Worm (Caenorhabditis elegans): Measurements from ENCODE around the gene col-148.

Gene col-148

DNA sequence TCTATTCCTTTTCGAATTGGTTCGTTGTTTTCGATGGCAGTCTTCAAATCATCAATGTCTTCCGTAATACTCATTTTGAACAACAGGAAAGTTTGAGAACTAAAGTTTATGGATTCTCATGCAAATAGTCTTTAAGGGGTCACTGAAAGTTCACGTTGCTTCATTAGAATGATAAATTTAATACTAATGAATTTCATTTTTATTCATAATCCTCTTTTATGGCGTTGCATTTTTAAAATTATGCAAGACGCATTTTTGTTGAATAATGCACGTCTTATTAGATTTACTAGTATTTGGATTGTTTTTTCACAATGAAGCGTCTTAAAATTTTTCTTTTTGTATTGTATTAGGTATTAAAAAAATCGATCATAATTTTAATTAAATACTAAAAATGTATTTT lies 1.6 kb downstream of the col-148 start, which contains the start of gene C12D8.9:
C12D8.9 (minus strand) TSS at position 101 of the 400 bp plus-strand sequence.
- TF ChIP-seq T20F7.1 (GFP tag; optimal IDR thresholded peaks at IDR 0.05) (no peak), Y48G9A.11 (GFP tag; IDR thresholded peaks at IDR 0.05) (no peak), unc-62 (GFP tag; optimal IDR thresholded peaks at IDR 0.05 in 1 of 2) (peak in 1 of 2 experiments; percentile 24), unc-62 (tag; optimal IDR thresholded peaks at IDR 0.05) (no peak), F44E2.7 (GFP tag; IDR thresholded peaks at IDR 0.05) (no peak)

ce11 chrV:10244018-10244720 lies 2.6 kb downstream of the col-148 start:
- peak; percentile 20 for TF ChIP-seq hlh-30 (tag; optimal IDR thresholded peaks at IDR 0.05; ENCODE audit: insufficient read depth)
- TF ChIP-seq zfp-3 (GFP tag; conservative IDR thresholded peaks at IDR 0.05), result no peak
- no peak for TF ChIP-seq tag-97 (GFP tag; IDR thresholded peaks at IDR 0.05)
- TF ChIP-seq dmd-6 (GFP tag; IDR thresholded peaks at IDR 0.05), result peak; percentile 18; the same call in 1 of the 2 replicates
- TF ChIP-seq daf-16 (GFP tag; optimal IDR thresholded peaks at IDR 0.05), result no peak
- peak; percentile 73 for TF ChIP-seq daf-16 (tag; optimal IDR thresholded peaks at IDR 0.05)
- TF ChIP-seq mdl-1 (tag; optimal IDR thresholded peaks at IDR 0.05), result peak in 1 of 2 experiments; percentile 5
- TF ChIP-seq pqm-1 (tag; optimal IDR thresholded peaks at IDR 0.05), result peak; percentile 50
- no peak for TF ChIP-seq zip-11 (GFP tag; IDR thresholded peaks at IDR 0.05)
- peak; percentile 86 for TF ChIP-seq php-3 (GFP tag; IDR thresholded peaks at IDR 0.05)
- no peak for TF ChIP-seq dpl-1 (GFP tag; optimal IDR thresholded peaks at IDR 0.05)
- peak; percentile 67 for TF ChIP-seq nhr-28 (tag; optimal IDR thresholded peaks at IDR 0.05)
- peak; percentile 57 for TF ChIP-seq dve-1 (tag; optimal IDR thresholded peaks at IDR 0.05; ENCODE audit: insufficient read depth)
- no peak for TF ChIP-seq attf-4 (tag; optimal IDR thresholded peaks at IDR 0.05)
- peak; percentile 34 for TF ChIP-seq hlh-11 (tag; optimal IDR thresholded peaks at IDR 0.05)
- no peak for TF ChIP-seq nhr-102 (tag; optimal IDR thresholded peaks at IDR 0.05)

DNA sequence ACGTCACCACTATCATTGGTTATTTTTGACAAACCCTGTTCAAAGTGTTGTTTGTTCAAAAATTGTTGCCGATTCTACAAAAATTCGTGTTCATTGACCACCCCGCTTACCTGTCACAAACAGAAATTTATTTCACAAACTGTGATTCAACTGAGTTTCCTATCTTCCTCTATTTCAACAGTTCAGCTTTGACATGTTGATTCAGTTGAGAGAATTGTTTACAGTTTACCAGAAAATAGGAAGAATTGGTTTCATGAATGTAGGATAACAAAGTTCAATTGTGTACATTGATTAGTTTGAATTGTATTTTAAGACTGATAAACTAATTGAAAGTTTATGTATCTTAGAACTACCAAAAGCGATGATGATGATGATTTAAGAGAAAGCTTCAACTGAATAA lies 4.1 kb downstream of the col-148 start:
- TF ChIP-seq daf-16 (GFP tag; optimal IDR thresholded peaks at IDR 0.05), result no peak
- peak; percentile 100 for TF ChIP-seq daf-16 (tag; optimal IDR thresholded peaks at IDR 0.05)
- no peak for TF ChIP-seq dmd-9 (GFP tag; IDR thresholded peaks at IDR 0.05)
- no peak for TF ChIP-seq ctbp-1 (GFP tag; IDR thresholded peaks at IDR 0.05)
- peak; percentile 69 for TF ChIP-seq nhr-28 (tag; optimal IDR thresholded peaks at IDR 0.05)
- TF ChIP-seq egl-43 (GFP tag; IDR thresholded peaks at IDR 0.05), result no peak
- no peak for TF ChIP-seq duxl-1 (tag; optimal IDR thresholded peaks at IDR 0.05; ENCODE audit: poor library complexity)
- TF ChIP-seq mdt-29 (GFP tag; IDR thresholded peaks at IDR 0.05), result no peak
- peak; percentile 53 for TF ChIP-seq dve-1 (tag; optimal IDR thresholded peaks at IDR 0.05; ENCODE audit: insufficient read depth)
- no peak for TF ChIP-seq mxl-3 (GFP tag; optimal IDR thresholded peaks at IDR 0.05)
- no peak for TF ChIP-seq mes-2 (tag; optimal IDR thresholded peaks at IDR 0.05; ENCODE audit: poor library complexity, severe bottlenecking)
- TF ChIP-seq nhr-77 (tag; optimal IDR thresholded peaks at IDR 0.05), result peak; percentile 34
- TF ChIP-seq dmd-6 (GFP tag; IDR thresholded peaks at IDR 0.05), result no peak
- TF ChIP-seq ztf-11 (tag; optimal IDR thresholded peaks at IDR 0.05), result no peak
- TF ChIP-seq hlh-11 (tag; optimal IDR thresholded peaks at IDR 0.05), result peak; percentile 45
- TF ChIP-seq pqm-1 (tag; optimal IDR thresholded peaks at IDR 0.05), result peak; percentile 22

- no peak for TF ChIP-seq F37D6.2 (tag; optimal IDR thresholded peaks at IDR 0.05)
- TF ChIP-seq egl-27 (tag; optimal IDR thresholded peaks at IDR 0.05), result no peak
- peak; percentile 20 for TF ChIP-seq mxl-3 (GFP tag; optimal IDR thresholded peaks at IDR 0.05)
- no peak for TF ChIP-seq lim-7 (GFP tag; IDR thresholded peaks at IDR 0.05)
- TF ChIP-seq unc-62 (GFP tag; optimal IDR thresholded peaks at IDR 0.05 in 1 of 2), result peak in 1 of 2 experiments; percentile 95
- TF ChIP-seq unc-62 (tag; optimal IDR thresholded peaks at IDR 0.05), result no peak
- peak; percentile 22 to 98 for TF ChIP-seq mdl-1 (tag; optimal IDR thresholded peaks at IDR 0.05)
- peak in 1 of 2 experiments; percentile 19 for TF ChIP-seq hif-1 (tag; optimal IDR thresholded peaks at IDR 0.05)
- no peak for TF ChIP-seq ces-1 (GFP tag; optimal IDR thresholded peaks at IDR 0.05)
- TF ChIP-seq spr-3 (GFP tag; optimal IDR thresholded peaks at IDR 0.05), result no peak
- TF ChIP-seq aha-1 (tag), result peak; percentile 96
- TF ChIP-seq ceh-20 (GFP tag; IDR thresholded peaks at IDR 0.05), result no peak
- no peak for TF ChIP-seq lin-39 (tag; optimal IDR thresholded peaks at IDR 0.05)
- TF ChIP-seq F26F4.8 (GFP tag; conservative IDR thresholded peaks at IDR 0.05), result no peak
- no peak for TF ChIP-seq nhr-10 (tag; optimal IDR thresholded peaks at IDR 0.05)
- peak; percentile 28 to 47 for TF ChIP-seq lsy-2 (tag; optimal IDR thresholded peaks at IDR 0.05)
- TF ChIP-seq nhr-25 (tag; optimal IDR thresholded peaks at IDR 0.05; ENCODE audit: borderline replicate concordance, insufficient read depth), result no peak
- peak in 1 of 2 experiments; percentile 52 for TF ChIP-seq daf-16 (GFP tag; optimal IDR thresholded peaks at IDR 0.05)
- peak; percentile 82 for TF ChIP-seq daf-16 (tag; optimal IDR thresholded peaks at IDR 0.05)
- TF ChIP-seq dmd-6 (GFP tag; IDR thresholded peaks at IDR 0.05), result peak; percentile 33; the same call in 1 of the 2 replicates
Observed at ce11 chrV:10246443-10246885, 4.9 kb downstream of the col-148 start.

All from whole organism, L4 larva.